Fruit fly (Drosophila melanogaster) Kc167 (cell line): Measurements from ENCODE around the gene deltaCOP.

ENCODE experiments used
- Myc ChIP-seq: fragments of >200 bp; optimal IDR thresholded peaks from 2 replicates; lab custom pipeline; 2017; ENCODE audit warnings: missing external identifiers
- h ChIP-seq: fragments of >200 bp; optimal IDR thresholded peaks from 3 replicates; lab custom pipeline; 2018; ENCODE audit warnings: missing external identifiers
- psq ChIP-seq: fragments of >200 bp; optimal IDR thresholded peaks from 2 replicates; lab custom pipeline; 2017; ENCODE audit warnings: missing external identifiers

- no peak for TF ChIP-seq h (lab: Kevin White, UChicago)
- TF ChIP-seq Myc (lab: Kevin White, UChicago) = no peak
- TF ChIP-seq psq (lab: Kevin White, UChicago) = no peak
Measured at dm6 chrX:1822281-1822680, 39.3 kb downstream of the deltaCOP start, which contains the start of gene CG14811.
